Fruit fly (Drosophila melanogaster) whole organism, embryonic: ENCODE measurements around the gene Veneno.

ENCODE experiments used
- Aef1 ChIP-seq: fragments of 200-800 bp; sonication (Bioruptor generic); IDR thresholded peaks from 3 replicates; pipeline ENCODE4 v1.3.6; 2022; ENCODE audit warnings: missing biosample characterization, missing genetic modification characterization
- Bgb ChIP-seq: fragments of 200-800 bp; sonication (Bioruptor generic); IDR thresholded peaks from 2 replicates; pipeline ENCODE4 v1.3.6; 2022; ENCODE audit warnings: missing biosample characterization, missing genetic modification characterization; ENCODE audit not compliant: partially characterized antibody
- Bteb2 ChIP-seq: fragments of 200-800 bp; sonication (Bioruptor generic); optimal IDR thresholded peaks from 2 replicates; lab custom pipeline; 2016; ENCODE audit warnings: missing biosample characterization, missing genetic modification characterization
- CG11723 ChIP-seq: fragments of 200-800 bp; sonication (Bioruptor generic); optimal IDR thresholded peaks from 2 replicates; lab custom pipeline; 2017; ENCODE audit warnings: missing biosample characterization, mild to moderate bottlenecking, missing genetic modification characterization
- CG12299 ChIP-seq: fragments of 200-800 bp; sonication (Bioruptor generic); optimal IDR thresholded peaks from 2 replicates; lab custom pipeline; 2018; ENCODE audit warnings: missing biosample characterization, mild to moderate bottlenecking, missing genetic modification characterization
- CG13287 ChIP-seq: fragments of 200-800 bp; sonication (Bioruptor generic); IDR thresholded peaks from 2 replicates; pipeline ENCODE4 v1.3.6; 2022; ENCODE audit warnings: missing biosample characterization, missing genetic modification characterization; ENCODE audit not compliant: partially characterized antibody
- CG16863 ChIP-seq: fragments of 200-800 bp; sonication (Bioruptor generic); optimal IDR thresholded peaks from 3 replicates; lab custom pipeline; 2016; ENCODE audit warnings: missing biosample characterization, missing genetic modification characterization
- CG17802 ChIP-seq: fragments of 200-800 bp; sonication (Bioruptor generic); optimal IDR thresholded peaks from 2 replicates; lab custom pipeline; 2018; ENCODE audit warnings: missing biosample characterization, mild to moderate bottlenecking, missing genetic modification characterization, moderate library complexity
- CG17829 ChIP-seq: fragments of 200-800 bp; optimal IDR thresholded peaks from 2 replicates; lab custom pipeline; 2019; ENCODE audit warnings: missing biosample characterization, mild to moderate bottlenecking, missing genetic modification characterization, moderate library complexity
- CG18262 ChIP-seq: fragments of 200-800 bp; optimal IDR thresholded peaks from 3 replicates; lab custom pipeline; 2019; ENCODE audit warnings: missing biosample characterization, mild to moderate bottlenecking, missing genetic modification characterization, moderate library complexity
- CG30431 ChIP-seq: fragments of 200-800 bp; sonication (Bioruptor generic); optimal IDR thresholded peaks from 2 replicates; lab custom pipeline; 2017; ENCODE audit warnings: missing biosample characterization, missing genetic modification characterization
- CG31441 ChIP-seq: fragments of 200-800 bp; sonication (Bioruptor generic); IDR thresholded peaks from 2 replicates; pipeline ENCODE4 v1.3.6; 2022; ENCODE audit warnings: missing biosample characterization, missing genetic modification characterization
- CG34422 ChIP-seq: fragments of 200-800 bp; sonication (Bioruptor generic); IDR thresholded peaks from 3 replicates; pipeline ENCODE4 v1.3.6; 2022; ENCODE audit warnings: missing biosample characterization, missing genetic modification characterization
- CG4282 ChIP-seq: fragments of 200-800 bp; sonication (Bioruptor generic); optimal IDR thresholded peaks from 2 replicates; lab custom pipeline; 2016; ENCODE audit warnings: missing biosample characterization, missing genetic modification characterization
- CG6175 ChIP-seq: fragments of 200-800 bp; sonication (Bioruptor generic); IDR thresholded peaks from 3 replicates; pipeline ENCODE4 v1.3.6; 2022; ENCODE audit warnings: missing biosample characterization, missing genetic modification characterization
- CG7372 ChIP-seq: fragments of 200-800 bp; sonication (Bioruptor generic); IDR thresholded peaks from 2 replicates; pipeline ENCODE4 v1.3.6; 2022; ENCODE audit warnings: missing biosample characterization, missing genetic modification characterization
- CG7786 ChIP-seq: fragments of 200-800 bp; sonication (Bioruptor generic); optimal IDR thresholded peaks from 2 replicates; lab custom pipeline; 2016; ENCODE audit warnings: missing biosample characterization, missing genetic modification characterization
- CG8359 ChIP-seq: fragments of 200-800 bp; sonication (Bioruptor generic); optimal IDR thresholded peaks from 2 replicates; lab custom pipeline; 2017; ENCODE audit warnings: missing biosample characterization, mild to moderate bottlenecking, missing genetic modification characterization, borderline replicate concordance
- CG9437 ChIP-seq: fragments of 200-800 bp; sonication (Bioruptor generic); optimal IDR thresholded peaks from 2 replicates; lab custom pipeline; 2018; ENCODE audit warnings: missing biosample characterization, mild to moderate bottlenecking, missing genetic modification characterization
- CG9876 ChIP-seq: fragments of 200-800 bp; sonication (Bioruptor generic); optimal IDR thresholded peaks from 2 replicates; lab custom pipeline; 2016; ENCODE audit warnings: missing biosample characterization, missing genetic modification characterization
- CG9932 ChIP-seq: fragments of 200-800 bp; sonication (Bioruptor generic); IDR thresholded peaks from 2 replicates; pipeline ENCODE4 v1.3.6; 2022; ENCODE audit warnings: missing biosample characterization, missing genetic modification characterization
- CkIIα-i1 ChIP-seq: fragments of 200-800 bp; sonication (Bioruptor generic); IDR thresholded peaks from 2 replicates; pipeline ENCODE4 v1.3.6; 2022; ENCODE audit warnings: missing biosample characterization, missing genetic modification characterization
- CrebB ChIP-seq: fragments of 200-800 bp; sonication (Bioruptor generic); optimal IDR thresholded peaks from 3 replicates; lab custom pipeline; 2018; ENCODE audit warnings: missing biosample characterization, mild to moderate bottlenecking, missing genetic modification characterization
- Dip2 ChIP-seq: fragments of 200-800 bp; sonication (Bioruptor generic); IDR thresholded peaks from 2 replicates; pipeline ENCODE4 v1.3.6; 2022; ENCODE audit warnings: missing biosample characterization, missing genetic modification characterization
- Dref ChIP-seq: fragments of 200-800 bp; sonication (Bioruptor generic); IDR thresholded peaks from 2 replicates; pipeline ENCODE4 v1.3.6; 2022; ENCODE audit warnings: missing biosample characterization, missing genetic modification characterization
- Drgx ChIP-seq: fragments of 200-800 bp; sonication (Bioruptor generic); IDR thresholded peaks from 2 replicates; pipeline ENCODE4 v1.3.6; 2022; ENCODE audit warnings: missing biosample characterization, missing genetic modification characterization
- Fer1 ChIP-seq: fragments of 200-800 bp; sonication (Bioruptor generic); optimal IDR thresholded peaks from 2 replicates; lab custom pipeline; 2017; ENCODE audit warnings: missing biosample characterization, mild to moderate bottlenecking, missing genetic modification characterization
- Myb ChIP-seq: fragments of 200-800 bp; sonication (Bioruptor generic); optimal IDR thresholded peaks from 2 replicates; lab custom pipeline; 2016; ENCODE audit warnings: missing biosample characterization, missing genetic modification characterization
- Neu2 ChIP-seq: fragments of 200-800 bp; sonication (Bioruptor generic); optimal IDR thresholded peaks from 3 replicates; lab custom pipeline; 2016; ENCODE audit warnings: missing biosample characterization, missing genetic modification characterization, borderline replicate concordance
- Nf-YC ChIP-seq: fragments of 200-800 bp; optimal IDR thresholded peaks from 3 replicates; lab custom pipeline; 2019; ENCODE audit warnings: missing biosample characterization, mild to moderate bottlenecking, missing genetic modification characterization, moderate library complexity
- Stat92E ChIP-seq, 3 experiments: fragments of >200 bp in 2 of 3; fragments of 200-800 bp in 1 of 3; sonication (Bioruptor generic) in 1 of 3; optimal IDR thresholded peaks; 2 replicates each; lab custom pipeline; 2017 to 2019; ENCODE audit warnings: missing biosample characterization in 3 of 3, missing genetic modification characterization in 3 of 3, mild to moderate bottlenecking in 1 of 3, moderate library complexity in 1 of 3
- Xbp1 ChIP-seq: fragments of 200-800 bp; sonication (Bioruptor generic); optimal IDR thresholded peaks from 3 replicates; lab custom pipeline; 2016; ENCODE audit warnings: missing biosample characterization, mild to moderate bottlenecking, missing genetic modification characterization
- ac ChIP-seq: fragments of 200-800 bp; sonication (Bioruptor generic); optimal IDR thresholded peaks from 3 replicates; lab custom pipeline; 2017; ENCODE audit warnings: missing biosample characterization, mild to moderate bottlenecking, missing genetic modification characterization
- amos ChIP-seq: fragments of 200-800 bp; sonication (Bioruptor generic); IDR thresholded peaks from 2 replicates; pipeline ENCODE4 v1.3.6; 2022; ENCODE audit warnings: missing biosample characterization, missing genetic modification characterization; ENCODE audit not compliant: partially characterized antibody
- bigmax ChIP-seq: fragments of 200-800 bp; sonication (Bioruptor generic); optimal IDR thresholded peaks from 2 replicates; lab custom pipeline; 2018; ENCODE audit warnings: missing biosample characterization, mild to moderate bottlenecking, missing genetic modification characterization
- chinmo ChIP-seq: fragments of 200-800 bp; sonication (Bioruptor generic); IDR thresholded peaks from 4 replicates; pipeline ENCODE4 v1.3.6; 2022; ENCODE audit warnings: missing biosample characterization, missing genetic modification characterization; ENCODE audit not compliant: partially characterized antibody
- crc ChIP-seq: fragments of 200-800 bp; sonication (Bioruptor generic); optimal IDR thresholded peaks from 2 replicates; lab custom pipeline; 2016; ENCODE audit warnings: missing biosample characterization, missing genetic modification characterization
- en ChIP-seq: fragments of 200-800 bp; sonication (Bioruptor generic); optimal IDR thresholded peaks from 2 replicates; lab custom pipeline; 2016; ENCODE audit warnings: missing biosample characterization, missing genetic modification characterization
- exex ChIP-seq: fragments of 200-800 bp; sonication (Bioruptor generic); optimal IDR thresholded peaks from 4 replicates; lab custom pipeline; 2018; ENCODE audit warnings: missing biosample characterization, mild to moderate bottlenecking, missing genetic modification characterization, moderate library complexity
- gcm2 ChIP-seq: fragments of 200-800 bp; sonication (Bioruptor generic); optimal IDR thresholded peaks from 2 replicates; lab custom pipeline; 2016; ENCODE audit warnings: missing biosample characterization, missing genetic modification characterization
- gt ChIP-seq: fragments of 200-800 bp; sonication (Bioruptor generic); IDR thresholded peaks from 2 replicates; pipeline ENCODE4 v1.3.6; 2022; ENCODE audit warnings: missing biosample characterization, missing genetic modification characterization
- kah ChIP-seq: fragments of 200-800 bp; sonication (Bioruptor generic); optimal IDR thresholded peaks from 2 replicates; lab custom pipeline; 2018; ENCODE audit warnings: missing biosample characterization, mild to moderate bottlenecking, missing genetic modification characterization
- lov ChIP-seq, 2 experiments: fragments of 200-800 bp in 1 of 2; fragments of >200 bp in 1 of 2; sonication (Bioruptor generic) in 1 of 2; IDR thresholded peaks in 1 of 2; optimal IDR thresholded peaks in 1 of 2; 2 replicates in 1 of 2; 3 replicates in 1 of 2; pipeline versions ENCODE4 v1.3.6 to Lab custom; 2017 to 2022; ENCODE audit warnings: missing biosample characterization in 1 of 2, missing genetic modification characterization in 1 of 2
- nom ChIP-seq: fragments of 200-800 bp; sonication (Bioruptor generic); optimal IDR thresholded peaks from 2 replicates; lab custom pipeline; 2017; ENCODE audit warnings: missing biosample characterization, missing genetic modification characterization, mild to moderate bottlenecking, moderate library complexity, missing genetic modification reagents
- p53 ChIP-seq: fragments of 200-800 bp; sonication (Bioruptor generic); optimal IDR thresholded peaks from 2 replicates; lab custom pipeline; 2016; ENCODE audit warnings: missing biosample characterization, missing genetic modification characterization
- pzg ChIP-seq: fragments of 200-800 bp; sonication (Bioruptor generic); optimal IDR thresholded peaks from 3 replicates; lab custom pipeline; 2018; ENCODE audit warnings: missing biosample characterization, mild to moderate bottlenecking, missing genetic modification characterization, moderate library complexity
- rib ChIP-seq: fragments of 200-800 bp; sonication (Bioruptor generic); IDR thresholded peaks from 2 replicates; pipeline ENCODE4 v1.3.6; 2022; ENCODE audit warnings: missing biosample characterization, missing genetic modification characterization
- so ChIP-seq: fragments of 200-800 bp; sonication (Bioruptor generic); IDR thresholded peaks from 3 replicates; pipeline ENCODE4 v1.3.6; 2022; ENCODE audit warnings: missing biosample characterization, missing genetic modification characterization
- ssp ChIP-seq: fragments of 200-800 bp; sonication (Bioruptor generic); IDR thresholded peaks from 2 replicates; pipeline ENCODE4 v1.3.6; 2022; ENCODE audit warnings: missing biosample characterization, missing genetic modification characterization

Gene Veneno

dm6 chr3R:8333768-8334470, 28.4 kb downstream of the Veneno start, which contains the start of gene Poxm (continued):
- TF ChIP-seq CG30431 (GFP tag; lab: Kevin White, UChicago) (peak; percentile 90), Fer1 (GFP tag; lab: Kevin White, UChicago) (no peak), Dref (GFP tag; lab: Robert Waterston, UW) (no peak), CG13287 (GFP tag; lab: Robert Waterston, UW) (no peak), ac (peak; percentile 75), CG7372 (GFP tag; lab: Robert Waterston, UW) (peak; percentile 89), exex (tag; lab: Kevin White, UChicago) (peak; percentile 24), Nf-YC (tag; lab: Kevin White, UChicago) (peak; percentile 94), CG12299 (peak; percentile 74), rib (GFP tag; lab: Robert Waterston, UW) (no peak), CG4282 (GFP tag; lab: Kevin White, UChicago) (no peak), CG17802 (peak; percentile 64), CG6175 (GFP tag; lab: Robert Waterston, UW) (peak; percentile 65; the same call in 2 of the 3 replicates), bigmax (GFP tag; lab: Kevin White, UChicago) (no peak), CG9437 (GFP tag; lab: Kevin White, UChicago) (peak; percentile 86), CG9876 (GFP tag; lab: Kevin White, UChicago) (no peak), Neu2 (GFP tag; lab: Kevin White, UChicago) (no peak), kah (GFP tag; lab: Kevin White, UChicago) (peak; percentile 77), lov (optimal IDR thresholded peaks at IDR 0.05; lab: Kevin White, UChicago) (no peak), lov (GFP tag; IDR thresholded peaks at IDR 0.05; lab: Robert Waterston, UW) (no peak), chinmo (no peak), Dip2 (GFP tag; lab: Robert Waterston, UW) (peak; percentile 53), amos (no peak; the same call in none of the 2 replicates), CG17829 (tag; lab: Kevin White, UChicago) (peak; percentile 96), CG34422 (GFP tag; lab: Robert Waterston, UW) (peak; percentile 89), Xbp1 (GFP tag; lab: Kevin White, UChicago) (peak; percentile 92), CG18262 (peak; percentile 97), crc (no peak), Bteb2 (GFP tag; lab: Kevin White, UChicago) (peak; percentile 19), Drgx (GFP tag; lab: Robert Waterston, UW) (peak; percentile 92), pzg (GFP tag; lab: Kevin White, UChicago) (no peak), CG11723 (GFP tag; lab: Kevin White, UChicago) (peak; percentile 81), CG31441 (GFP tag; lab: Robert Waterston, UW) (peak; percentile 95), nom (GFP tag; lab: Kevin White, UChicago) (peak; percentile 88), Aef1 (GFP tag; lab: Robert Waterston, UW) (peak; percentile 90; the same call in 2 of the 3 replicates), CrebB (tag; lab: Kevin White, UChicago) (no peak), Stat92E (GFP tag; optimal IDR thresholded peaks at IDR 0.05; lab: Kevin White, UChicago) (peak in 1 of 3 experiments; percentile 88), p53 (no peak), Myb (peak; percentile 19), CG9932 (GFP tag; lab: Robert Waterston, UW) (peak; percentile 71), en (GFP tag; lab: Kevin White, UChicago) (no peak), ssp (GFP tag; lab: Robert Waterston, UW) (peak; percentile 89), gt (GFP tag; lab: Robert Waterston, UW) (peak; percentile 83), Bgb (GFP tag; lab: Robert Waterston, UW) (no peak), CG7786 (GFP tag; lab: Kevin White, UChicago) (peak; percentile 26), gcm2 (GFP tag; lab: Kevin White, UChicago) (peak; percentile 61), CkIIα-i1 (GFP tag; lab: Robert Waterston, UW) (no peak; the same call in 1 of the 2 replicates), CG8359 (GFP tag; lab: Kevin White, UChicago) (peak; percentile 84), CG16863 (peak; percentile 66), so (GFP tag; lab: Robert Waterston, UW) (peak; percentile 64; the same call in 1 of the 3 replicates)
